Worm (Caenorhabditis elegans) whole organism, L1 larva: ENCODE data around the gene B0302.2.

Experiments
- C04F5.9 ChIP-seq: sonication (generic microtip); optimal IDR thresholded peaks from 2 replicates; lab custom pipeline; 2016; ENCODE audit warnings: missing genetic modification characterization, missing compliant biosample characterization
- C34B4.2 ChIP-seq: sonication (generic microtip); optimal IDR thresholded peaks from 2 replicates; lab custom pipeline; 2017; ENCODE audit warnings: mild to moderate bottlenecking, missing genetic modification characterization, missing compliant biosample characterization
- Y116A8C.19 ChIP-seq: sonication (generic microtip); optimal IDR thresholded peaks from 2 replicates; lab custom pipeline; 2016; ENCODE audit warnings: missing compliant biosample characterization, missing genetic modification characterization, borderline replicate concordance
- aha-1 ChIP-seq: fragments of 150-350 bp; optimal IDR thresholded peaks from 2 replicates; lab custom pipeline; 2014; ENCODE audit warnings: missing biosample characterization, missing genetic modification characterization
- alr-1 ChIP-seq: fragments of 200-800 bp; sonication (Bioruptor generic); optimal IDR thresholded peaks from 2 replicates; lab custom pipeline; 2018; ENCODE audit warnings: borderline replicate concordance, mild to moderate bottlenecking, missing genetic modification characterization, missing compliant biosample characterization
- aly-2 ChIP-seq: fragments of 150-350 bp; optimal IDR thresholded peaks from 2 replicates; lab custom pipeline; 2014; ENCODE audit warnings: missing biosample characterization, missing genetic modification characterization
- blmp-1 ChIP-seq: fragments of 150-350 bp; optimal IDR thresholded peaks from 2 replicates; lab custom pipeline; 2014; ENCODE audit warnings: missing biosample characterization, missing genetic modification characterization
- ceh-63 ChIP-seq: fragments of 200-800 bp; sonication (Bioruptor generic); optimal IDR thresholded peaks from 2 replicates; lab custom pipeline; 2018; ENCODE audit warnings: mild to moderate bottlenecking, missing genetic modification characterization, missing compliant biosample characterization
- ceh-8 ChIP-seq: fragments of 200-800 bp; sonication (Bioruptor generic); optimal IDR thresholded peaks from 2 replicates; lab custom pipeline; 2018; ENCODE audit warnings: mild to moderate bottlenecking, missing genetic modification characterization, moderate library complexity, missing compliant biosample characterization
- ceh-82 ChIP-seq, 3 experiments: fragments of 150-350 bp in 1 of 3; sonication (generic microtip) in 2 of 3; optimal IDR thresholded peaks; 2 replicates each; lab custom pipeline; 2014 to 2017; ENCODE audit warnings: missing biosample characterization in 3 of 3, missing genetic modification characterization in 3 of 3
- ceh-88 ChIP-seq: fragments of 200-800 bp; sonication (Bioruptor generic); IDR thresholded peaks from 2 replicates; pipeline ENCODE4 v1.3.6; 2022; ENCODE audit warnings: missing genetic modification characterization, missing compliant biosample characterization
- ces-1 ChIP-seq: fragments of 150-350 bp; optimal IDR thresholded peaks from 2 replicates; lab custom pipeline; 2014; ENCODE audit warnings: missing biosample characterization, missing genetic modification reagents, missing genetic modification characterization
- egl-13 ChIP-seq: sonication (generic microtip); optimal IDR thresholded peaks from 2 replicates; lab custom pipeline; 2016; ENCODE audit warnings: missing genotype, missing genetic modification reagents, missing genetic modification characterization, missing compliant biosample characterization
- egl-27 ChIP-seq, 2 experiments: fragments of 150-350 bp in 1 of 2; sonication (generic microtip); optimal IDR thresholded peaks; 3 replicates each; lab custom pipeline; 2017 to 2018; ENCODE audit warnings: missing biosample characterization in 2 of 2, missing genetic modification characterization in 2 of 2, missing genetic modification reagents in 2 of 2
- elt-2 ChIP-seq: sonication (generic microtip); optimal IDR thresholded peaks from 2 replicates; lab custom pipeline; 2016; ENCODE audit warnings: missing genetic modification characterization, mild to moderate bottlenecking, inconsistent platforms, missing compliant biosample characterization, missing genetic modification reagents
- elt-3 ChIP-seq, 6 experiments: fragments of 150-350 bp in 1 of 6; sonication (generic microtip); optimal IDR thresholded peaks; 2 replicates each; lab custom pipeline; 2017 to 2018; ENCODE audit warnings: missing biosample characterization in 6 of 6, missing genetic modification characterization in 6 of 6, inconsistent platforms in 1 of 6
- ets-5 ChIP-seq: fragments of 200-800 bp; sonication (Bioruptor generic); IDR thresholded peaks from 2 replicates; pipeline ENCODE4 v1.3.6; 2022; ENCODE audit warnings: missing genetic modification characterization, missing compliant biosample characterization
- fkh-10 ChIP-seq: sonication (generic microtip); optimal IDR thresholded peaks from 2 replicates; lab custom pipeline; 2017; ENCODE audit warnings: missing biosample characterization, missing genetic modification reagents, missing genetic modification characterization
- fkh-8 ChIP-seq: sonication (generic microtip); optimal IDR thresholded peaks from 2 replicates; lab custom pipeline; 2016; ENCODE audit warnings: mild to moderate bottlenecking, missing genetic modification characterization, missing compliant biosample characterization
- fos-1 ChIP-seq: fragments of 150-350 bp; optimal IDR thresholded peaks from 2 replicates; lab custom pipeline; 2014; ENCODE audit warnings: missing biosample characterization, missing genetic modification characterization
- grh-1 ChIP-seq: fragments of 200-800 bp; sonication (Bioruptor generic); IDR thresholded peaks from 2 replicates; pipeline ENCODE4 v1.3.6; 2022; ENCODE audit warnings: missing genetic modification reagents, missing genetic modification characterization, missing compliant biosample characterization
- hlh-17 ChIP-seq: fragments of 200-800 bp; sonication (Bioruptor generic); optimal IDR thresholded peaks from 2 replicates; lab custom pipeline; 2018; ENCODE audit warnings: missing genetic modification characterization, mild to moderate bottlenecking, missing compliant biosample characterization, moderate library complexity, borderline replicate concordance
- hpl-2 ChIP-seq: fragments of 150-350 bp; optimal IDR thresholded peaks from 2 replicates; lab custom pipeline; 2014; ENCODE audit warnings: missing biosample characterization, missing genetic modification reagents, missing genetic modification characterization
- irx-1 ChIP-seq: sonication (generic microtip); optimal IDR thresholded peaks from 2 replicates; lab custom pipeline; 2016; ENCODE audit warnings: missing genetic modification characterization, missing compliant biosample characterization
- isw-1 ChIP-seq: fragments of 200-800 bp; sonication (Bioruptor generic); IDR thresholded peaks from 2 replicates; pipeline ENCODE4 v1.3.6; 2022; ENCODE audit warnings: missing genetic modification characterization, missing compliant biosample characterization
- lin-14 ChIP-seq: fragments of 200-800 bp; sonication (Bioruptor generic); optimal IDR thresholded peaks from 2 replicates; lab custom pipeline; 2018; ENCODE audit warnings: mild to moderate bottlenecking, missing genetic modification characterization, moderate library complexity, missing compliant biosample characterization
- lin-15B ChIP-seq: fragments of 150-350 bp; sonication (generic microtip); optimal IDR thresholded peaks from 3 replicates; lab custom pipeline; 2014; ENCODE audit warnings: missing biosample characterization, missing genetic modification characterization
- lin-39 ChIP-seq: fragments of 150-350 bp; optimal IDR thresholded peaks from 2 replicates; lab custom pipeline; 2014; ENCODE audit warnings: missing biosample characterization, missing genetic modification reagents, missing genetic modification characterization
- lsy-2 ChIP-seq, 2 experiments: fragments of 150-350 bp; optimal IDR thresholded peaks; 2 replicates each; lab custom pipeline; 2014; ENCODE audit warnings: missing biosample characterization in 2 of 2, missing genetic modification characterization in 2 of 2
- mab-9 ChIP-seq: fragments of 200-800 bp; sonication (Bioruptor generic); IDR thresholded peaks from 2 replicates; pipeline ENCODE4 v1.3.6; 2022; ENCODE audit warnings: missing genetic modification reagents, missing genetic modification characterization, missing compliant biosample characterization
- mdl-1 ChIP-seq, 2 experiments: fragments of 150-350 bp; optimal IDR thresholded peaks; 2 replicates each; lab custom pipeline; 2014 to 2017; ENCODE audit warnings: missing biosample characterization in 2 of 2, missing genetic modification characterization in 2 of 2, inconsistent platforms in 1 of 2
- mef-2 ChIP-seq: fragments of 150-350 bp; optimal IDR thresholded peaks from 2 replicates; lab custom pipeline; 2014; ENCODE audit warnings: missing biosample characterization, missing genetic modification characterization
- mep-1 ChIP-seq: fragments of 150-350 bp; optimal IDR thresholded peaks from 2 replicates; lab custom pipeline; 2014; ENCODE audit warnings: missing biosample characterization, missing genetic modification characterization
- nhr-11 ChIP-seq: fragments of 150-350 bp; optimal IDR thresholded peaks from 2 replicates; lab custom pipeline; 2014; ENCODE audit warnings: missing biosample characterization, missing genetic modification characterization
- nhr-12 ChIP-seq: sonication (generic microtip); optimal IDR thresholded peaks from 2 replicates; lab custom pipeline; 2017; ENCODE audit warnings: missing biosample characterization, missing genetic modification characterization
- nhr-19 ChIP-seq: fragments of 200-800 bp; sonication (Bioruptor generic); conservative IDR thresholded peaks from 2 replicates; pipeline ENCODE4 v1.3.6; 2022; ENCODE audit warnings: missing genetic modification characterization, missing compliant biosample characterization
- nhr-20 ChIP-seq: sonication (generic microtip); optimal IDR thresholded peaks from 2 replicates; lab custom pipeline; 2016; ENCODE audit warnings: mild to moderate bottlenecking, missing genetic modification characterization, missing compliant biosample characterization
- nhr-237 ChIP-seq: fragments of 150-350 bp; optimal IDR thresholded peaks from 2 replicates; lab custom pipeline; 2014; ENCODE audit warnings: missing biosample characterization, missing genetic modification characterization
- nhr-71 ChIP-seq: sonication (generic microtip); optimal IDR thresholded peaks from 2 replicates; lab custom pipeline; 2016; ENCODE audit warnings: mild to moderate bottlenecking, missing genetic modification characterization, moderate library complexity, missing compliant biosample characterization
- nhr-76 ChIP-seq: sonication (generic microtip); optimal IDR thresholded peaks from 2 replicates; lab custom pipeline; 2017; ENCODE audit warnings: missing biosample characterization, missing genetic modification characterization
- nhr-90 ChIP-seq: sonication (generic microtip); optimal IDR thresholded peaks from 2 replicates; lab custom pipeline; 2016; ENCODE audit warnings: mild to moderate bottlenecking, missing genetic modification characterization, missing compliant biosample characterization; ENCODE audit not compliant: poor library complexity
- rnt-1 ChIP-seq: sonication (generic microtip); optimal IDR thresholded peaks from 2 replicates; lab custom pipeline; 2016; ENCODE audit warnings: mild to moderate bottlenecking, missing genetic modification characterization, moderate library complexity, missing compliant biosample characterization
- swsn-7 ChIP-seq: sonication (generic microtip); optimal IDR thresholded peaks from 2 replicates; lab custom pipeline; 2016; ENCODE audit warnings: missing genetic modification characterization, missing compliant biosample characterization
- tbx-2 ChIP-seq: sonication (generic microtip); optimal IDR thresholded peaks from 2 replicates; lab custom pipeline; 2016; ENCODE audit warnings: missing genetic modification characterization, missing compliant biosample characterization
- unc-62 ChIP-seq: fragments of 150-350 bp; optimal IDR thresholded peaks from 2 replicates; lab custom pipeline; 2014; ENCODE audit warnings: missing biosample characterization, missing genetic modification reagents, missing genetic modification characterization
- unc-86 ChIP-seq: sonication (generic microtip); optimal IDR thresholded peaks from 2 replicates; lab custom pipeline; 2016; ENCODE audit warnings: missing genetic modification characterization, missing compliant biosample characterization
- xbp-1 ChIP-seq: sonication (generic microtip); optimal IDR thresholded peaks from 2 replicates; lab custom pipeline; 2016; ENCODE audit warnings: missing genetic modification characterization, missing compliant biosample characterization
- ztf-4 ChIP-seq: fragments of 150-350 bp; optimal IDR thresholded peaks from 2 replicates; lab custom pipeline; 2014; ENCODE audit warnings: missing biosample characterization, missing genetic modification characterization

The B0302.2 gene

ce11 chrX:17216178-17216577 lies 37.8 kb downstream of the B0302.2 start (continued):
- no peak for TF ChIP-seq hlh-17
- peak in 1 of 2 experiments; percentile 29 for TF ChIP-seq lsy-2 (tag; optimal IDR thresholded peaks at IDR 0.05; lab: Kevin White, UChicago)
- no peak for TF ChIP-seq mep-1 (tag; lab: Kevin White, UChicago)
- TF ChIP-seq hpl-2, result no peak
- TF ChIP-seq ces-1, result no peak
- no peak for TF ChIP-seq alr-1
- TF ChIP-seq ceh-63 (GFP tag; lab: Kevin White, UChicago), result no peak
- TF ChIP-seq swsn-7 (tag; lab: Kevin White, UChicago), result no peak
- no peak for TF ChIP-seq isw-1
- TF ChIP-seq unc-62 (GFP tag; lab: Kevin White, UChicago), result no peak
- no peak for TF ChIP-seq unc-86 (tag; lab: Kevin White, UChicago)
- TF ChIP-seq egl-13 (tag; lab: Kevin White, UChicago), result no peak
- no peak for TF ChIP-seq irx-1 (tag; lab: Kevin White, UChicago)
- no peak for TF ChIP-seq aly-2
- no peak for TF ChIP-seq fos-1 (tag; lab: Kevin White, UChicago)
- no peak for TF ChIP-seq ceh-8 (GFP tag; lab: Kevin White, UChicago)
- TF ChIP-seq aha-1 (tag; lab: Kevin White, UChicago), result no peak
- TF ChIP-seq Y116A8C.19, result no peak
- no peak for TF ChIP-seq grh-1 (GFP tag; lab: Robert Waterston, UW)
- TF ChIP-seq nhr-11 (tag; lab: Kevin White, UChicago), result peak; percentile 12
- TF ChIP-seq egl-27 (tag; optimal IDR thresholded peaks at IDR 0.05; lab: Kevin White, UChicago), result no peak
- TF ChIP-seq nhr-237 (tag; lab: Kevin White, UChicago), result no peak
- no peak for TF ChIP-seq mab-9 (GFP tag; lab: Robert Waterston, UW)
- TF ChIP-seq ceh-82 (tag; optimal IDR thresholded peaks at IDR 0.05; lab: Kevin White, UChicago), result no peak
- no peak for TF ChIP-seq fkh-8 (tag; lab: Kevin White, UChicago)
- TF ChIP-seq nhr-76 (tag; lab: Kevin White, UChicago), result no peak
- no peak for TF ChIP-seq tbx-2 (tag; lab: Kevin White, UChicago)
- TF ChIP-seq ets-5, result no peak
- peak; percentile 39 for TF ChIP-seq elt-2 (tag; lab: Kevin White, UChicago)
- no peak for TF ChIP-seq lin-39 (tag; lab: Kevin White, UChicago)
- TF ChIP-seq lin-15B (tag; lab: Kevin White, UChicago), result no peak
- TF ChIP-seq nhr-12 (tag; lab: Kevin White, UChicago), result peak; percentile 22
- TF ChIP-seq nhr-90 (tag; lab: Kevin White, UChicago), result peak; percentile 24
- TF ChIP-seq ceh-88 (GFP tag; lab: Robert Waterston, UW), result no peak

ce11 chrX:17217050-17217813 lies 38.9 kb downstream of the B0302.2 start, which contains the start of gene acdh-7:
Gene acdh-7 (minus strand): TSS chrX:17217105.
- TF ChIP-seq C04F5.9 (tag; lab: Kevin White, UChicago), result no peak
- no peak for TF ChIP-seq nhr-90 (tag; lab: Kevin White, UChicago)
- TF ChIP-seq blmp-1, result peak; percentile 66
- no peak for TF ChIP-seq ztf-4 (tag; lab: Kevin White, UChicago)
- peak; percentile 21 for TF ChIP-seq nhr-71 (tag; lab: Kevin White, UChicago)
- TF ChIP-seq xbp-1, result no peak
- no peak for TF ChIP-seq irx-1 (tag; lab: Kevin White, UChicago)
- peak in 2 of 6 experiments; percentile 3 to 69 for TF ChIP-seq elt-3 (tag; optimal IDR thresholded peaks at IDR 0.05; lab: Kevin White, UChicago)
- no peak for TF ChIP-seq fkh-10
- TF ChIP-seq elt-2 (tag; lab: Kevin White, UChicago), result peak; percentile 24
- no peak for TF ChIP-seq nhr-19 (GFP tag; lab: Robert Waterston, UW)
- no peak for TF ChIP-seq C34B4.2 (tag; lab: Kevin White, UChicago)
- TF ChIP-seq mdl-1 (tag; optimal IDR thresholded peaks at IDR 0.05; lab: Kevin White, UChicago), result no peak
- peak; percentile 12 for TF ChIP-seq nhr-20 (tag; lab: Kevin White, UChicago)
- peak; percentile 42 for TF ChIP-seq rnt-1
- TF ChIP-seq lin-14 (GFP tag; lab: Kevin White, UChicago), result peak; percentile 26
- TF ChIP-seq mef-2, result no peak
- TF ChIP-seq, all 84 proteins: peak for 7
